Fruit fly (Drosophila melanogaster): ENCODE results near the gene CG15922.

- TF ChIP-seq pan (optimal IDR thresholded peaks at IDR 0.05) = no peak
- no peak for TF ChIP-seq HLH106 (tag; optimal IDR thresholded peaks at IDR 0.05)
- TF ChIP-seq woc (GFP tag; optimal IDR thresholded peaks at IDR 0.05) = no peak
- TF ChIP-seq sv (GFP tag; optimal IDR thresholded peaks at IDR 0.05) = no peak
- TF ChIP-seq psq (GFP tag; optimal IDR thresholded peaks at IDR 0.05) = no peak
- TF ChIP-seq jim (GFP tag; optimal IDR thresholded peaks at IDR 0.05) = no peak
- TF ChIP-seq Sp1 (GFP tag; optimal IDR thresholded peaks at IDR 0.05) = no peak
- TF ChIP-seq lola (GFP tag; optimal IDR thresholded peaks at IDR 0.05) = no peak
- no peak for TF ChIP-seq foxo (GFP tag; optimal IDR thresholded peaks at IDR 0.05)
These were observed 48.1 kb upstream of the CG15922 start for dm6 chr3R:20608199-20608598.

Data from whole organism, wandering third instar larva.